Worm (Caenorhabditis elegans) whole organism, L1 larva: Measurements from ENCODE around the gene spr-2.

ENCODE experiments used
- C04F5.9 ChIP-seq: sonication (generic microtip); optimal IDR thresholded peaks from 2 replicates; lab custom pipeline; 2016; ENCODE audit warnings: missing genetic modification characterization, missing compliant biosample characterization
- Y116A8C.19 ChIP-seq: sonication (generic microtip); optimal IDR thresholded peaks from 2 replicates; lab custom pipeline; 2016; ENCODE audit warnings: missing compliant biosample characterization, missing genetic modification characterization, borderline replicate concordance
- alr-1 ChIP-seq: fragments of 200-800 bp; sonication (Bioruptor generic); optimal IDR thresholded peaks from 2 replicates; lab custom pipeline; 2018; ENCODE audit warnings: borderline replicate concordance, mild to moderate bottlenecking, missing genetic modification characterization, missing compliant biosample characterization
- aly-2 ChIP-seq: fragments of 150-350 bp; optimal IDR thresholded peaks from 2 replicates; lab custom pipeline; 2014; ENCODE audit warnings: missing biosample characterization, missing genetic modification characterization
- ceh-8 ChIP-seq: fragments of 200-800 bp; sonication (Bioruptor generic); optimal IDR thresholded peaks from 2 replicates; lab custom pipeline; 2018; ENCODE audit warnings: mild to moderate bottlenecking, missing genetic modification characterization, moderate library complexity, missing compliant biosample characterization
- ces-1 ChIP-seq: fragments of 150-350 bp; optimal IDR thresholded peaks from 2 replicates; lab custom pipeline; 2014; ENCODE audit warnings: missing biosample characterization, missing genetic modification reagents, missing genetic modification characterization
- efl-1 ChIP-seq, 4 experiments: fragments of 150-350 bp; optimal IDR thresholded peaks in 3 of 4; peaks in 1 of 4; 1 replicate in 1 of 4; 2 replicates in 3 of 4; lab custom pipeline; 2014; ENCODE audit warnings: missing biosample characterization in 2 of 4, missing genetic modification characterization in 2 of 4, missing genetic modification reagents in 2 of 4
- elt-2 ChIP-seq: sonication (generic microtip); optimal IDR thresholded peaks from 2 replicates; lab custom pipeline; 2016; ENCODE audit warnings: missing genetic modification characterization, mild to moderate bottlenecking, inconsistent platforms, missing compliant biosample characterization, missing genetic modification reagents
- elt-3 ChIP-seq, 6 experiments: fragments of 150-350 bp in 1 of 6; sonication (generic microtip); optimal IDR thresholded peaks; 2 replicates each; lab custom pipeline; 2017 to 2018; ENCODE audit warnings: missing biosample characterization in 6 of 6, missing genetic modification characterization in 6 of 6, inconsistent platforms in 1 of 6
- fkh-8 ChIP-seq: sonication (generic microtip); optimal IDR thresholded peaks from 2 replicates; lab custom pipeline; 2016; ENCODE audit warnings: mild to moderate bottlenecking, missing genetic modification characterization, missing compliant biosample characterization
- fos-1 ChIP-seq: fragments of 150-350 bp; optimal IDR thresholded peaks from 2 replicates; lab custom pipeline; 2014; ENCODE audit warnings: missing biosample characterization, missing genetic modification characterization
- grh-1 ChIP-seq: fragments of 200-800 bp; sonication (Bioruptor generic); IDR thresholded peaks from 2 replicates; pipeline ENCODE4 v1.3.6; 2022; ENCODE audit warnings: missing genetic modification reagents, missing genetic modification characterization, missing compliant biosample characterization
- hlh-17 ChIP-seq: fragments of 200-800 bp; sonication (Bioruptor generic); optimal IDR thresholded peaks from 2 replicates; lab custom pipeline; 2018; ENCODE audit warnings: missing genetic modification characterization, mild to moderate bottlenecking, missing compliant biosample characterization, moderate library complexity, borderline replicate concordance
- hpl-2 ChIP-seq: fragments of 150-350 bp; optimal IDR thresholded peaks from 2 replicates; lab custom pipeline; 2014; ENCODE audit warnings: missing biosample characterization, missing genetic modification reagents, missing genetic modification characterization
- irx-1 ChIP-seq: sonication (generic microtip); optimal IDR thresholded peaks from 2 replicates; lab custom pipeline; 2016; ENCODE audit warnings: missing genetic modification characterization, missing compliant biosample characterization
- isw-1 ChIP-seq: fragments of 200-800 bp; sonication (Bioruptor generic); IDR thresholded peaks from 2 replicates; pipeline ENCODE4 v1.3.6; 2022; ENCODE audit warnings: missing genetic modification characterization, missing compliant biosample characterization
- lin-13 ChIP-seq: fragments of 150-350 bp; optimal IDR thresholded peaks from 2 replicates; lab custom pipeline; 2014; ENCODE audit warnings: missing biosample characterization, missing genetic modification reagents, missing genetic modification characterization
- lir-3 ChIP-seq: sonication (generic microtip); optimal IDR thresholded peaks from 2 replicates; lab custom pipeline; 2016; ENCODE audit warnings: mild to moderate bottlenecking, missing genetic modification characterization, moderate library complexity, missing compliant biosample characterization; ENCODE audit not compliant: poor library complexity
- lsy-2 ChIP-seq, 2 experiments: fragments of 150-350 bp; optimal IDR thresholded peaks; 2 replicates each; lab custom pipeline; 2014; ENCODE audit warnings: missing biosample characterization in 2 of 2, missing genetic modification characterization in 2 of 2
- mab-9 ChIP-seq: fragments of 200-800 bp; sonication (Bioruptor generic); IDR thresholded peaks from 2 replicates; pipeline ENCODE4 v1.3.6; 2022; ENCODE audit warnings: missing genetic modification reagents, missing genetic modification characterization, missing compliant biosample characterization
- mef-2 ChIP-seq: fragments of 150-350 bp; optimal IDR thresholded peaks from 2 replicates; lab custom pipeline; 2014; ENCODE audit warnings: missing biosample characterization, missing genetic modification characterization
- mep-1 ChIP-seq: fragments of 150-350 bp; optimal IDR thresholded peaks from 2 replicates; lab custom pipeline; 2014; ENCODE audit warnings: missing biosample characterization, missing genetic modification characterization
- nhr-19 ChIP-seq: fragments of 200-800 bp; sonication (Bioruptor generic); conservative IDR thresholded peaks from 2 replicates; pipeline ENCODE4 v1.3.6; 2022; ENCODE audit warnings: missing genetic modification characterization, missing compliant biosample characterization
- nhr-20 ChIP-seq: sonication (generic microtip); optimal IDR thresholded peaks from 2 replicates; lab custom pipeline; 2016; ENCODE audit warnings: mild to moderate bottlenecking, missing genetic modification characterization, missing compliant biosample characterization
- nhr-47 ChIP-seq: sonication (generic microtip); optimal IDR thresholded peaks from 2 replicates; lab custom pipeline; 2016; ENCODE audit warnings: mild to moderate bottlenecking, missing genetic modification characterization, moderate library complexity, missing compliant biosample characterization
- nhr-77 ChIP-seq: fragments of 150-350 bp; optimal IDR thresholded peaks from 2 replicates; lab custom pipeline; 2014; ENCODE audit warnings: missing biosample characterization, missing genetic modification characterization
- nhr-85 ChIP-seq: sonication (generic microtip); peaks from one replicate; lab custom pipeline; 2016; ENCODE audit warnings: missing genetic modification characterization, inconsistent platforms, missing compliant biosample characterization
- nhr-90 ChIP-seq: sonication (generic microtip); optimal IDR thresholded peaks from 2 replicates; lab custom pipeline; 2016; ENCODE audit warnings: mild to moderate bottlenecking, missing genetic modification characterization, missing compliant biosample characterization; ENCODE audit not compliant: poor library complexity
- pag-3 ChIP-seq: sonication (generic microtip); optimal IDR thresholded peaks from 2 replicates; lab custom pipeline; 2017; ENCODE audit warnings: missing genetic modification characterization, mild to moderate bottlenecking, missing compliant biosample characterization, antibody characterized with exemption, borderline replicate concordance; ENCODE audit not compliant: insufficient read depth
- pax-3 ChIP-seq: fragments of 200-800 bp; sonication (Bioruptor generic); optimal IDR thresholded peaks from 2 replicates; lab custom pipeline; 2018; ENCODE audit warnings: mild to moderate bottlenecking, missing genetic modification characterization, moderate library complexity, missing compliant biosample characterization
- pqm-1 ChIP-seq: sonication (generic microtip); optimal IDR thresholded peaks from 3 replicates; lab custom pipeline; 2017; ENCODE audit warnings: missing biosample characterization, missing genetic modification characterization
- rnt-1 ChIP-seq: sonication (generic microtip); optimal IDR thresholded peaks from 2 replicates; lab custom pipeline; 2016; ENCODE audit warnings: mild to moderate bottlenecking, missing genetic modification characterization, moderate library complexity, missing compliant biosample characterization
- skn-1 ChIP-seq: fragments of 150-350 bp; optimal IDR thresholded peaks from 2 replicates; lab custom pipeline; 2014; ENCODE audit warnings: missing biosample characterization, missing genetic modification characterization
- snpc-4 ChIP-seq: fragments of 150-350 bp; optimal IDR thresholded peaks from 2 replicates; lab custom pipeline; 2014; ENCODE audit warnings: missing biosample characterization, missing genetic modification characterization
- snu-23 ChIP-seq: sonication (generic microtip); optimal IDR thresholded peaks from 2 replicates; lab custom pipeline; 2016; ENCODE audit warnings: missing genetic modification characterization, missing compliant biosample characterization
- sox-4 ChIP-seq: sonication (generic microtip); optimal IDR thresholded peaks from 2 replicates; lab custom pipeline; 2016; ENCODE audit warnings: missing genetic modification characterization, missing compliant biosample characterization
- swsn-7 ChIP-seq: sonication (generic microtip); optimal IDR thresholded peaks from 2 replicates; lab custom pipeline; 2016; ENCODE audit warnings: missing genetic modification characterization, missing compliant biosample characterization
- tlp-1 ChIP-seq: fragments of 150-350 bp; optimal IDR thresholded peaks from 2 replicates; lab custom pipeline; 2014; ENCODE audit warnings: missing biosample characterization, missing genetic modification characterization
- unc-86 ChIP-seq: sonication (generic microtip); optimal IDR thresholded peaks from 2 replicates; lab custom pipeline; 2016; ENCODE audit warnings: missing genetic modification characterization, missing compliant biosample characterization
- vab-15 ChIP-seq: sonication (generic microtip); optimal IDR thresholded peaks from 2 replicates; lab custom pipeline; 2017; ENCODE audit warnings: missing genotype, mild to moderate bottlenecking, missing genetic modification characterization, missing compliant biosample characterization
- xbp-1 ChIP-seq: sonication (generic microtip); optimal IDR thresholded peaks from 2 replicates; lab custom pipeline; 2016; ENCODE audit warnings: missing genetic modification characterization, missing compliant biosample characterization
- ztf-11 ChIP-seq, 2 experiments: sonication (generic microtip); optimal IDR thresholded peaks; 2 replicates each; lab custom pipeline; 2016 to 2017; ENCODE audit warnings: missing genetic modification characterization in 2 of 2, missing biosample characterization in 1 of 2, missing compliant biosample characterization in 1 of 2
- ztf-4 ChIP-seq: fragments of 150-350 bp; optimal IDR thresholded peaks from 2 replicates; lab custom pipeline; 2014; ENCODE audit warnings: missing biosample characterization, missing genetic modification characterization

The spr-2 gene

ce11 chrIV:8927093-8927492 lies 35.8 kb downstream of the spr-2 start (continued):
- TF ChIP-seq C04F5.9 (tag; lab: Kevin White, UChicago) (peak; percentile 29), nhr-19 (GFP tag; lab: Robert Waterston, UW) (peak; percentile 74), nhr-90 (tag; lab: Kevin White, UChicago) (peak; percentile 82), ztf-11 (tag; optimal IDR thresholded peaks at IDR 0.05; lab: Kevin White, UChicago) (peak in 1 of 2 experiments; percentile 33), pag-3 (tag; lab: Kevin White, UChicago) (no peak), ztf-4 (tag; lab: Kevin White, UChicago) (peak; percentile 64), xbp-1 (peak; percentile 79), swsn-7 (tag; lab: Kevin White, UChicago) (peak; percentile 77), grh-1 (peak; percentile 44), pax-3 (tag; lab: Kevin White, UChicago) (peak; percentile 66), lir-3 (tag; lab: Kevin White, UChicago) (peak; percentile 51), fos-1 (tag; lab: Kevin White, UChicago) (peak; percentile 64), hpl-2 (peak; percentile 52), nhr-77 (tag; lab: Kevin White, UChicago) (peak; percentile 55), mef-2 (tag; lab: Kevin White, UChicago) (no peak), unc-86 (tag; lab: Kevin White, UChicago) (peak; percentile 43), ceh-8 (peak; percentile 60), vab-15 (no peak), snpc-4 (peak; percentile 41), elt-3 (tag; optimal IDR thresholded peaks at IDR 0.05; lab: Kevin White, UChicago) (peak in 1 of 6 experiments; percentile 75), pqm-1 (tag; lab: Kevin White, UChicago) (no peak), lsy-2 (tag; optimal IDR thresholded peaks at IDR 0.05; lab: Kevin White, UChicago) (peak; percentile 58 to 72), nhr-20 (peak; percentile 79)

ce11 chrIV:8929942-8930492 lies 38.8 kb downstream of the spr-2 start, which contains the start of the genes D1046.18 and slc-25A26:
TSS of gene D1046.18 (plus strand) at chrIV:8930242.
TSS of gene slc-25A26 (plus strand) at chrIV:8930442.
- no peak for TF ChIP-seq efl-1 (optimal IDR thresholded peaks at IDR 0.05; lab: Kevin White, UChicago)
- TF ChIP-seq efl-1 (GFP tag; optimal IDR thresholded peaks at IDR 0.05 in 1 of 2; lab: Kevin White, UChicago) = no peak
- TF ChIP-seq alr-1 (tag; lab: Kevin White, UChicago) = no peak
- TF ChIP-seq mep-1 (tag; lab: Kevin White, UChicago) = no peak
- TF ChIP-seq fkh-8 (tag; lab: Kevin White, UChicago) = no peak
- TF ChIP-seq isw-1 = no peak
- no peak for TF ChIP-seq sox-4
- no peak for TF ChIP-seq vab-15
- no peak for TF ChIP-seq snu-23 (GFP tag; lab: Kevin White, UChicago)
- no peak for TF ChIP-seq elt-2 (tag; lab: Kevin White, UChicago)
- no peak for TF ChIP-seq mef-2 (tag; lab: Kevin White, UChicago)
- no peak for TF ChIP-seq ztf-4 (tag; lab: Kevin White, UChicago)
- no peak for TF ChIP-seq rnt-1 (tag; lab: Kevin White, UChicago)
- TF ChIP-seq skn-1 (tag; lab: Kevin White, UChicago) = no peak
- no peak for TF ChIP-seq irx-1
- no peak for TF ChIP-seq mab-9
- TF ChIP-seq pag-3 (tag; lab: Kevin White, UChicago) = no peak
- no peak for TF ChIP-seq nhr-47
- no peak for TF ChIP-seq lsy-2 (tag; optimal IDR thresholded peaks at IDR 0.05; lab: Kevin White, UChicago)
- no peak for TF ChIP-seq hlh-17 (GFP tag; lab: Kevin White, UChicago)

- TF ChIP-seq Y116A8C.19 (tag; lab: Kevin White, UChicago) (no peak), aly-2 (tag; lab: Kevin White, UChicago) (no peak), skn-1 (tag; lab: Kevin White, UChicago) (no peak), lsy-2 (tag; optimal IDR thresholded peaks at IDR 0.05; lab: Kevin White, UChicago) (no peak), ces-1 (no peak), lin-13 (GFP tag; lab: Kevin White, UChicago) (no peak), nhr-19 (GFP tag; lab: Robert Waterston, UW) (no peak), mep-1 (tag; lab: Kevin White, UChicago) (no peak), snu-23 (GFP tag; lab: Kevin White, UChicago) (no peak), nhr-85 (tag; lab: Kevin White, UChicago) (no peak), mef-2 (tag; lab: Kevin White, UChicago) (no peak), elt-2 (tag; lab: Kevin White, UChicago) (no peak), tlp-1 (no peak)
Observed at ce11 chrIV:8933575-8933974, 42.3 kb downstream of the spr-2 start, which contains the start of gene D1046.4. TSS of gene D1046.4 (plus strand) at chrIV:8933875.
